Fruit fly (Drosophila melanogaster): ENCODE data around the gene CG9813.

DNA sequence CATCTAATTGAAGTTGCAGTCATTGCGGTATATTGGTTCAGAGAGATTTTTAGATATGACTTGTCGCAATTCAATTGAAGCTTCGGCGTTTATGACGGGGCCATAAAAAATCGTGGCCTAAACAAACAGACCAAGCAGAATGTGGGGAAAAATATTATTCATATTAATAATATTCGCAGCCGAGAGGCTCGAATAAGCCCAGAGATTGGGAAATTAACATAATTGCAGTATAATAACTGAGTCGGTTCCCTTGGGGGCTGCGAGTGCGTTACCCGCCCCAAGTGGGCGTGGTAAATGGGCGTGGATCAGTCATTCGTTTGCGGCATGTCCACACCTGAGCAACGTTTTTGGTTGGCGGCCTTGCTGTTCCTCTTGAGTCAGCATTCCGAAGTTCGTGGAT, 40.4 kb upstream of the CG9813 start, which contains the start of gene Ir87a:
- TF ChIP-seq ewg (GFP tag; optimal IDR thresholded peaks at IDR 0.05) (no peak), ash1 (GFP tag; optimal IDR thresholded peaks at IDR 0.05) (no peak), Vsx1 (GFP tag; optimal IDR thresholded peaks at IDR 0.05) (no peak), Bgb (GFP tag; IDR thresholded peaks at IDR 0.05; ENCODE audit: partially characterized antibody) (no peak), unpg (GFP tag; optimal IDR thresholded peaks at IDR 0.05) (no peak), stwl (tag; optimal IDR thresholded peaks at IDR 0.05) (no peak), onecut (GFP tag; IDR thresholded peaks at IDR 0.05) (no peak), CG7928 (GFP tag; optimal IDR thresholded peaks at IDR 0.05) (no peak), aop (GFP tag; IDR thresholded peaks at IDR 0.05) (no peak), NC2β (GFP tag; optimal IDR thresholded peaks at IDR 0.05) (no peak), usp (GFP tag; optimal IDR thresholded peaks at IDR 0.05) (no peak), sob (GFP tag; IDR thresholded peaks at IDR 0.05) (no peak)
